Fruit fly (Drosophila melanogaster) whole organism, wandering third instar larva: ENCODE data around the gene H2.0.

Source experiments
- CG32264 ChIP-seq: fragments of 200-800 bp; sonication (Bioruptor generic); optimal IDR thresholded peaks from 2 replicates; lab custom pipeline; 2016; ENCODE audit warnings: missing biosample characterization, missing genetic modification characterization
- Dfd ChIP-seq: fragments of >200 bp; optimal IDR thresholded peaks from 2 replicates; lab custom pipeline; 2017; ENCODE audit warnings: missing biosample characterization, missing genetic modification characterization
- Jra ChIP-seq: sonication (Bioruptor generic); optimal IDR thresholded peaks from 2 replicates; lab custom pipeline; 2016; ENCODE audit warnings: missing biosample characterization, missing genetic modification characterization
- Myc ChIP-seq: fragments of >200 bp; optimal IDR thresholded peaks from 2 replicates; lab custom pipeline; 2017
- N ChIP-seq: fragments of >200 bp; optimal IDR thresholded peaks from 2 replicates; lab custom pipeline; 2018; ENCODE audit warnings: missing biosample characterization, missing external identifiers, missing genetic modification characterization
- OdsH ChIP-seq: fragments of 200-800 bp; sonication (Bioruptor generic); optimal IDR thresholded peaks from 2 replicates; lab custom pipeline; 2016; ENCODE audit warnings: missing biosample characterization, mild to moderate bottlenecking, missing genetic modification characterization
- Rel ChIP-seq, 2 experiments: fragments of 200-800 bp; sonication (Bioruptor generic) in 1 of 2; optimal IDR thresholded peaks; 2 replicates in 1 of 2; 3 replicates in 1 of 2; lab custom pipeline; 2016 to 2019; ENCODE audit warnings: mild to moderate bottlenecking in 2 of 2, missing biosample characterization in 2 of 2, missing genetic modification characterization in 2 of 2, moderate library complexity in 1 of 2
- Sp1 ChIP-seq: fragments of 200-800 bp; sonication (Bioruptor generic); optimal IDR thresholded peaks from 3 replicates; lab custom pipeline; 2019; ENCODE audit warnings: missing biosample characterization, mild to moderate bottlenecking, missing genetic modification characterization, moderate library complexity
- brk ChIP-seq: fragments of 200-800 bp; sonication (Bioruptor generic); optimal IDR thresholded peaks from 2 replicates; lab custom pipeline; 2016; ENCODE audit warnings: missing biosample characterization, mild to moderate bottlenecking, missing genetic modification characterization
- fru ChIP-seq: fragments of 200-800 bp; sonication (Bioruptor generic); optimal IDR thresholded peaks from 3 replicates; lab custom pipeline; 2016; ENCODE audit warnings: missing biosample characterization, mild to moderate bottlenecking, missing genetic modification characterization
- psq ChIP-seq: fragments of 200-800 bp; sonication (Bioruptor generic); optimal IDR thresholded peaks from 3 replicates; lab custom pipeline; 2017; ENCODE audit warnings: missing biosample characterization, mild to moderate bottlenecking, missing genetic modification characterization, moderate library complexity

dm6 chr2L:5979957-5980861, 39.0 kb downstream of the H2.0 start:
- TF ChIP-seq OdsH (GFP tag; lab: Kevin White, UChicago) (peak; percentile 54), brk (peak; percentile 58), psq (peak; percentile 56), Myc (no peak), Jra (GFP tag; lab: Kevin White, UChicago) (peak; percentile 98), N (no peak), Dfd (GFP tag; lab: Kevin White, UChicago) (no peak), fru (GFP tag; lab: Kevin White, UChicago) (peak; percentile 25), CG32264 (GFP tag; lab: Kevin White, UChicago) (peak; percentile 31), Sp1 (GFP tag; lab: Kevin White, UChicago) (peak; percentile 71), Rel (GFP tag; optimal IDR thresholded peaks at IDR 0.05; lab: Kevin White, UChicago) (peak; percentile 81), Rel (tag; optimal IDR thresholded peaks at IDR 0.05; lab: Kevin White, UChicago) (peak; percentile 71)
